Fruit fly (Drosophila melanogaster): ENCODE results near the gene ND-B14.5A.

Gene ND-B14.5A

DNA sequence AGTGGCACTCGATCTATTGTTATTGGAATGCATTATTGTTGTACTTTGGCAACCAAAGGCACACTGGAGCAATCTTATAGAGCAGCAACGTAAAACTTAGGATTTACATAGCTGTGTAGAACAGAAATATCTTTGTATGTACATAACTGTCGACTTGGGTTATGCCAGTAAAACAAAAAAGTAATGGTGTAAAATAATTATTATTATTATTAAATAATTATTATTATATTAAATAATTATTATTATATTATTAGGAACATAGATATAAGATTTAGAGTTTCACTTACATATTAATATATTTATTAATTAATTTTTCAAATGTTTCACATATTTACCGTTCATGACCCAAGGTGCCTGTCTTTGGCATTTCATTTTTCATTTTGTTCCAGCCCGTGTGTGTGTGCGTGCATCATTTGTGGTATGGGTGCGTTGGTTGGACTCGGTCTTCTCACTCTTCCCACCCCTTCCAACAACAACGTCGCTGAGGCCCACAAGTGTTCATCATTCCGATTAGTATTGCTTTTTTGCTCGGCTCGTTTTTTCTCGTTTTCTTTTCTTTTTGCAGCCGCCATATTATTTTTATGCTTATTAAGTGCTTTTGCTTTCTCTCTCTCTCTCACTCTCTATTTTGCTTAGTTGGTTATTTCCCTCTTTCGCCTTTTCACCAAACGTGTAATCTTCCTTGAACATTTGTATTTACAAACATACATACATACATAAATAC lies 48.2 kb upstream of the ND-B14.5A start (continued):
- no peak for TF ChIP-seq CG34224 (GFP tag; IDR thresholded peaks at IDR 0.05; ENCODE audit: partially characterized antibody)
- TF ChIP-seq CG6254 (GFP tag; optimal IDR thresholded peaks at IDR 0.05): peak; percentile 95
- peak; percentile 97 for TF ChIP-seq Sox102F (GFP tag; optimal IDR thresholded peaks at IDR 0.05)
- TF ChIP-seq CG16815 (GFP tag; optimal IDR thresholded peaks at IDR 0.05): peak; percentile 97
- TF ChIP-seq CG9932 (GFP tag; IDR thresholded peaks at IDR 0.05): peak; percentile 92
- TF ChIP-seq sima (GFP tag; optimal IDR thresholded peaks at IDR 0.05): no peak
- TF ChIP-seq CG8089 (GFP tag; optimal IDR thresholded peaks at IDR 0.05): peak; percentile 71
- peak; percentile 80 for TF ChIP-seq Hsf (GFP tag; optimal IDR thresholded peaks at IDR 0.05)
- peak; percentile 90 for TF ChIP-seq nom (GFP tag; optimal IDR thresholded peaks at IDR 0.05)
- TF ChIP-seq CG5180 (GFP tag; optimal IDR thresholded peaks at IDR 0.05): peak; percentile 88
- TF ChIP-seq NfI (GFP tag; optimal IDR thresholded peaks at IDR 0.05): peak; percentile 98
- peak; percentile 94 for TF ChIP-seq az2 (GFP tag; optimal IDR thresholded peaks at IDR 0.05)
- TF ChIP-seq br (optimal IDR thresholded peaks at IDR 0.05): no peak
- TF ChIP-seq salm (tag; optimal IDR thresholded peaks at IDR 0.05): peak; percentile 96
- peak; percentile 83 for TF ChIP-seq jumu (GFP tag; optimal IDR thresholded peaks at IDR 0.05)
- TF ChIP-seq CG3065 (GFP tag; optimal IDR thresholded peaks at IDR 0.05): peak; percentile 89
- TF ChIP-seq sens (GFP tag): peak; percentile 94
- peak; percentile 63 for TF ChIP-seq lbe (GFP tag; optimal IDR thresholded peaks at IDR 0.05)
- TF ChIP-seq CG10543 (GFP tag; optimal IDR thresholded peaks at IDR 0.05): peak; percentile 99
- peak; percentile 90 for TF ChIP-seq CG7357 (GFP tag; IDR thresholded peaks at IDR 0.05)
- TF ChIP-seq lov (optimal IDR thresholded peaks at IDR 0.05): no peak
- TF ChIP-seq lov (GFP tag; IDR thresholded peaks at IDR 0.05): peak; percentile 75; the same call in 1 of the 3 replicates
- no peak for TF ChIP-seq grn (GFP tag; optimal IDR thresholded peaks at IDR 0.05)
- peak; percentile 86 for TF ChIP-seq zfh2 (GFP tag; optimal IDR thresholded peaks at IDR 0.05)
- TF ChIP-seq MESR4 (GFP tag; optimal IDR thresholded peaks at IDR 0.05): no peak
- TF ChIP-seq pfk (GFP tag; optimal IDR thresholded peaks at IDR 0.05): peak; percentile 94
- TF ChIP-seq CG12219 (GFP tag; optimal IDR thresholded peaks at IDR 0.05): peak; percentile 89
- peak; percentile 93 for TF ChIP-seq CG3847 (GFP tag; IDR thresholded peaks at IDR 0.05)
- TF ChIP-seq CG9727 (GFP tag; optimal IDR thresholded peaks at IDR 0.05): peak; percentile 99
- TF ChIP-seq Bgb (GFP tag; IDR thresholded peaks at IDR 0.05; ENCODE audit: partially characterized antibody): no peak
- TF ChIP-seq CG13424 (tag; optimal IDR thresholded peaks at IDR 0.05): peak; percentile 99
- peak; percentile 73 for TF ChIP-seq CrebB (tag; optimal IDR thresholded peaks at IDR 0.05)
- TF ChIP-seq gce (GFP tag; IDR thresholded peaks at IDR 0.05): peak; percentile 66; the same call in 1 of the 3 replicates
- TF ChIP-seq ftz-f1 (GFP tag; optimal IDR thresholded peaks at IDR 0.05): no peak
- TF ChIP-seq CG2889 (GFP tag; IDR thresholded peaks at IDR 0.05): peak; percentile 75; the same call in 2 of the 3 replicates
- TF ChIP-seq CG5953 (GFP tag; IDR thresholded peaks at IDR 0.05): peak; percentile 81
- peak; percentile 99 for TF ChIP-seq CG7839 (tag; optimal IDR thresholded peaks at IDR 0.05)
- TF ChIP-seq abd-A (tag; optimal IDR thresholded peaks at IDR 0.05): peak; percentile 85
- TF ChIP-seq CG12659 (GFP tag; optimal IDR thresholded peaks at IDR 0.05): peak; percentile 98
- peak; percentile 59 for TF ChIP-seq maf-S (GFP tag; optimal IDR thresholded peaks at IDR 0.05)
- peak; percentile 91 for TF ChIP-seq D19B (GFP tag; optimal IDR thresholded peaks at IDR 0.05)
- TF ChIP-seq CG3281 (GFP tag; optimal IDR thresholded peaks at IDR 0.05): peak; percentile 99
- TF ChIP-seq CG4360 (GFP tag; IDR thresholded peaks at IDR 0.05): peak; percentile 77
- TF ChIP-seq chm (GFP tag; IDR thresholded peaks at IDR 0.05): peak; percentile 69; the same call in 1 of the 2 replicates
- TF ChIP-seq HLH3B (GFP tag; IDR thresholded peaks at IDR 0.05): peak; percentile 86
- peak; percentile 84 for TF ChIP-seq chn (GFP tag; optimal IDR thresholded peaks at IDR 0.05)
- TF ChIP-seq CG2712 (tag; optimal IDR thresholded peaks at IDR 0.05): peak; percentile 99
- TF ChIP-seq Fer3 (tag; optimal IDR thresholded peaks at IDR 0.05): peak; percentile 94
- peak; percentile 87 for TF ChIP-seq jing (GFP tag; optimal IDR thresholded peaks at IDR 0.05)
- peak; percentile 100 for TF ChIP-seq CG17361 (GFP tag; IDR thresholded peaks at IDR 0.05)
